Worm (Caenorhabditis elegans): ENCODE data around the gene twk-24.
A peak's percentile ranks its signal among the peaks of the same experiment; 100 is the strongest.

twk-24 gene

DNA sequence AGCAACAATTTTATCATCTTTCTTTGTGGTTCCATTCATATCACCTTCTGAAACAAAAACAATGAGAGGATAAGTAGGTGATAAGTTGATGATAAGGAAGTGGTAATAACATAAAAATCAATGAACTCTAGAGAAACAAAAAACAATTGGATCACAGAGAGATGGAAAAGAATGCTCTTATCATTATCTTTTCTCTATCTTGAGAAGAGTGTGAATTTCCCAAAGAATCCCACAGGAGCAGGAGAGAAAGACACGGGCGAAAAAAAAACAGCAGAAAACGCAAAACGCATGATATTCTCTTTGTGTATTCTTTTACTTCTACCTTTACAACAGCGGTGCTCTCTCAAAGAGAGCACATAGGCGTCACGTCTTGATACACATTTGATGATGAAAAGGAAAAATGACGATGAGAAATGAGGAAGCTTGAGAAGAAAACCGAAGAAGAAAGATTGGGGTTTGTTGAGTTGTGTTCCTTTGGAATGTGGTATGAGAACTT lies at the start of gene twk-24:
Gene twk-24 (minus strand): TSS at position 51 of the 496 bp plus-strand sequence.
- TF ChIP-seq ceh-43 (GFP tag; optimal IDR thresholded peaks at IDR 0.05): no peak
- TF ChIP-seq lsy-2 (tag; optimal IDR thresholded peaks at IDR 0.05): no peak
- TF ChIP-seq blmp-1 (tag; optimal IDR thresholded peaks at IDR 0.05): no peak
- no peak for TF ChIP-seq nhr-76 (tag; optimal IDR thresholded peaks at IDR 0.05)
- no peak for TF ChIP-seq cnd-1 (tag; optimal IDR thresholded peaks at IDR 0.05)
- no peak for TF ChIP-seq lin-32 (GFP tag; optimal IDR thresholded peaks at IDR 0.05)
- no peak for TF ChIP-seq elt-3 (tag; optimal IDR thresholded peaks at IDR 0.05)
- no peak for TF ChIP-seq drap-1 (GFP tag; optimal IDR thresholded peaks at IDR 0.05)
- no peak for TF ChIP-seq nhr-2 (tag; optimal IDR thresholded peaks at IDR 0.05)
- TF ChIP-seq snpc-4 (tag; optimal IDR thresholded peaks at IDR 0.05): no peak
- no peak for TF ChIP-seq nhr-12 (tag; optimal IDR thresholded peaks at IDR 0.05)
- TF ChIP-seq M03D4.4 (tag; optimal IDR thresholded peaks at IDR 0.05): no peak
- TF ChIP-seq bed-3 (GFP tag; optimal IDR thresholded peaks at IDR 0.05): no peak
- no peak for TF ChIP-seq elt-1 (tag; optimal IDR thresholded peaks at IDR 0.05; ENCODE audit: borderline replicate concordance, insufficient read depth)
- TF ChIP-seq nhr-28 (tag; optimal IDR thresholded peaks at IDR 0.05): no peak

DNA sequence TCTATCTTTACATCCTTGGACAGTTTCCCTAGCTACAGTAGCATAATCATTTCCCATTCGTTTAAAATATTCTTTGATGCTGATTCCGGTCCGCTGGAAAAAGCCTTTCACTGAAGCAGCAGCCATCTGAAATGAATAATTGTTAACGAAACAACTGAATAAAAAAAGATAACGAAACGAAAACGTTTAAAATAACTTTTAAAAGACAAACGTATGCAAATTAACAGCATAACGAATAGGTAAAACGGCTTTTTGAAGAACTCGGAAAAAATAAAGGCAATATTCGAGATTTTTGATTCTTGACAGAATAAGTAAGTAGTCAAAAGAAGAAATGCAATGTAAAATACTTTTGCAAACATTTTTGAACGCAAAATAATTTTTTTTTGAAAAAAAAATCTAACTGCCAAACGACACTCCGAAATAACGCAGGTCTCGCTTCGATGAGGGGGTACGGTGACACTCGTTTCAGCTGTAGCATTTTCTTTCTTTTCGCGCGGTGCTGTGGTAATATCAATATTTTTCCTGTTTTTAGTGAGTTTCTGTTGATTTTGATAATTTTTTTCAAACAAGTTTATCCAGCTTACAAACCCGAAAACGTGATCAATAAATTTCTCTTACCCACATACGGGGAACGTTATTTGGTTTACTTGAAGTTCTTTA lies 48.9 kb upstream of the twk-24 start, which contains the start of the genes R04F11.5 and R04F11.2:
Gene R04F11.5 (minus strand): TSS at position 126 of the 660 bp plus-strand sequence.
Gene R04F11.2 (plus strand): TSS at position 488 of the 660 bp plus-strand sequence.
- TF ChIP-seq zip-8 (tag; optimal IDR thresholded peaks at IDR 0.05) (no peak), unc-120 (tag; optimal IDR thresholded peaks at IDR 0.05; ENCODE audit: poor library complexity, severe bottlenecking) (no peak), drap-1 (GFP tag; optimal IDR thresholded peaks at IDR 0.05) (no peak), snpc-4 (tag; optimal IDR thresholded peaks at IDR 0.05) (no peak), nhr-76 (tag; optimal IDR thresholded peaks at IDR 0.05) (no peak), hlh-1 (tag; optimal IDR thresholded peaks at IDR 0.05) (peak; percentile 47), sptf-1 (tag; optimal IDR thresholded peaks at IDR 0.05) (peak; percentile 3), flh-1 (GFP tag; optimal IDR thresholded peaks at IDR 0.05) (no peak), nhr-12 (tag; optimal IDR thresholded peaks at IDR 0.05) (no peak), sem-2 (GFP tag; optimal IDR thresholded peaks at IDR 0.05) (no peak), ztf-11 (tag; optimal IDR thresholded peaks at IDR 0.05) (no peak), ceh-43 (GFP tag; optimal IDR thresholded peaks at IDR 0.05) (no peak), mab-5 (tag; optimal IDR thresholded peaks at IDR 0.05) (no peak), unc-39 (tag; optimal IDR thresholded peaks at IDR 0.05) (no peak), lsy-2 (tag; optimal IDR thresholded peaks at IDR 0.05) (peak; percentile 98), cnd-1 (tag; optimal IDR thresholded peaks at IDR 0.05) (no peak), lin-32 (GFP tag; optimal IDR thresholded peaks at IDR 0.05) (no peak), mep-1 (tag; optimal IDR thresholded peaks at IDR 0.05) (peak; percentile 90), nhr-28 (tag; optimal IDR thresholded peaks at IDR 0.05) (no peak), nhr-237 (tag; optimal IDR thresholded peaks at IDR 0.05) (peak; percentile 79), ces-1 (GFP tag; optimal IDR thresholded peaks at IDR 0.05) (peak; percentile 52), blmp-1 (tag; optimal IDR thresholded peaks at IDR 0.05) (no peak), elt-3 (tag; optimal IDR thresholded peaks at IDR 0.05) (no peak), M03D4.4 (tag; optimal IDR thresholded peaks at IDR 0.05) (no peak), ham-2 (GFP tag; optimal IDR thresholded peaks at IDR 0.05) (no peak), ceh-39 (tag; optimal IDR thresholded peaks at IDR 0.05) (peak; percentile 41), mls-2 (tag; optimal IDR thresholded peaks at IDR 0.05) (no peak), unc-62 (GFP tag; optimal IDR thresholded peaks at IDR 0.05) (peak; percentile 31), elt-1 (tag; optimal IDR thresholded peaks at IDR 0.05; ENCODE audit: borderline replicate concordance, insufficient read depth) (no peak), ceh-83 (GFP tag; optimal IDR thresholded peaks at IDR 0.05) (no peak), tbx-8 (GFP tag; optimal IDR thresholded peaks at IDR 0.05) (no peak), lin-13 (tag; optimal IDR thresholded peaks at IDR 0.05) (peak; percentile 55), nhr-2 (tag; optimal IDR thresholded peaks at IDR 0.05) (no peak), pha-4 (tag; optimal IDR thresholded peaks at IDR 0.05) (peak; percentile 69), bed-3 (GFP tag; optimal IDR thresholded peaks at IDR 0.05) (no peak)

DNA sequence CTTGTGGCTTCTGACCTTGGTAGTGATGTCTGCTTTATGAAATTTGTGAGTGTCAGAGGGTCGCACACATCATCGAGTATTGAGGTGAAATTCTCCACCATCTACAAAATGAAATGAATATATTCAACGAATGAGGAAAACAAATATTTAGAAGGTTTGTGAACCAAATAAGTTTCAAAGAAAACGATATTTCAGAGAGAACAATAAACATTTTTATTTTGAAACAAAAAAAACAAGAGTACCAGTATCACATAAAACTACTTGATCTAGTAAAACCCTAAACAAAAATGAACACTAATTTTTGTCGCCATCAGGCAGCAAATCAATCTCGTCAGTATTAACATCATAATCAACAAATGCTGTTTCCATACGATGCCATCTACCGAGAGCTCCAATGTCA lies 48.0 kb upstream of the twk-24 start, which contains the start of gene R04F11.3:
Gene R04F11.3 (minus strand): TSS at position 101 of the 400 bp plus-strand sequence.
- TF ChIP-seq mab-5 (tag; optimal IDR thresholded peaks at IDR 0.05) (no peak), nhr-12 (tag; optimal IDR thresholded peaks at IDR 0.05) (no peak), elt-1 (tag; optimal IDR thresholded peaks at IDR 0.05; ENCODE audit: borderline replicate concordance, insufficient read depth) (no peak), tbx-8 (GFP tag; optimal IDR thresholded peaks at IDR 0.05) (no peak), unc-120 (tag; optimal IDR thresholded peaks at IDR 0.05; ENCODE audit: poor library complexity, severe bottlenecking) (no peak), lin-32 (GFP tag; optimal IDR thresholded peaks at IDR 0.05) (no peak), elt-3 (tag; optimal IDR thresholded peaks at IDR 0.05) (no peak), nhr-76 (tag; optimal IDR thresholded peaks at IDR 0.05) (no peak), ceh-43 (GFP tag; optimal IDR thresholded peaks at IDR 0.05) (no peak), lsy-2 (tag; optimal IDR thresholded peaks at IDR 0.05) (no peak), hlh-1 (tag; optimal IDR thresholded peaks at IDR 0.05) (no peak), drap-1 (GFP tag; optimal IDR thresholded peaks at IDR 0.05) (no peak), lin-13 (tag; optimal IDR thresholded peaks at IDR 0.05) (no peak), ham-2 (GFP tag; optimal IDR thresholded peaks at IDR 0.05) (no peak), nhr-28 (tag; optimal IDR thresholded peaks at IDR 0.05) (no peak), mep-1 (tag; optimal IDR thresholded peaks at IDR 0.05) (no peak), M03D4.4 (tag; optimal IDR thresholded peaks at IDR 0.05) (no peak), flh-1 (GFP tag; optimal IDR thresholded peaks at IDR 0.05) (no peak)
